Fruit fly (Drosophila melanogaster) whole organism, embryonic: ENCODE data around the gene eIF1.

Source experiments
- ATbp ChIP-seq: fragments of 200-800 bp; sonication (Bioruptor generic); optimal IDR thresholded peaks from 2 replicates; lab custom pipeline; 2017; ENCODE audit warnings: missing biosample characterization, mild to moderate bottlenecking, missing genetic modification characterization, missing genetic modification reagents
- Adf1 ChIP-seq: fragments of 200-800 bp; sonication (Bioruptor generic); IDR thresholded peaks from 2 replicates; pipeline ENCODE4 v1.3.6; 2022; ENCODE audit warnings: missing biosample characterization, missing genetic modification characterization
- Atf-2 ChIP-seq: fragments of 200-800 bp; sonication (Bioruptor generic); optimal IDR thresholded peaks from 2 replicates; lab custom pipeline; 2016; ENCODE audit warnings: missing biosample characterization, missing genetic modification characterization
- Awh ChIP-seq: fragments of 200-800 bp; sonication (Bioruptor generic); IDR thresholded peaks from 2 replicates; pipeline ENCODE4, ENCODE4 v1.3.6; 2022; ENCODE audit warnings: missing biosample characterization, missing genetic modification characterization
- Bdp1 ChIP-seq: fragments of 200-800 bp; sonication (Bioruptor generic); optimal IDR thresholded peaks from 3 replicates; lab custom pipeline; 2016; ENCODE audit warnings: missing biosample characterization, missing genetic modification characterization
- CG10267 ChIP-seq: fragments of 200-800 bp; sonication (Bioruptor generic); optimal IDR thresholded peaks from 2 replicates; lab custom pipeline; 2018; ENCODE audit warnings: missing biosample characterization, mild to moderate bottlenecking, missing genetic modification characterization, moderate library complexity
- CG10274 ChIP-seq: fragments of 200-800 bp; sonication (Bioruptor generic); optimal IDR thresholded peaks from 3 replicates; lab custom pipeline; 2017; ENCODE audit warnings: missing biosample characterization, mild to moderate bottlenecking, missing genetic modification characterization
- CG11093 ChIP-seq: fragments of 200-800 bp; sonication (Bioruptor generic); IDR thresholded peaks from 3 replicates; pipeline ENCODE4 v1.3.6; 2022; ENCODE audit warnings: missing biosample characterization, missing genetic modification characterization
- CG11247 ChIP-seq: fragments of 200-800 bp; sonication (Bioruptor generic); IDR thresholded peaks from 2 replicates; pipeline ENCODE4 v1.3.6; 2022; ENCODE audit warnings: missing biosample characterization, missing genetic modification characterization
- CG11504 ChIP-seq: fragments of 200-800 bp; sonication (Bioruptor generic); optimal IDR thresholded peaks from 3 replicates; lab custom pipeline; 2019; ENCODE audit warnings: missing biosample characterization, mild to moderate bottlenecking, missing genetic modification characterization, moderate library complexity
- CG12155 ChIP-seq: fragments of 200-800 bp; sonication (Bioruptor generic); optimal IDR thresholded peaks from 3 replicates; lab custom pipeline; 2016; ENCODE audit warnings: missing biosample characterization, missing genetic modification characterization
- CG12744 ChIP-seq: fragments of 200-800 bp; sonication (Bioruptor generic); optimal IDR thresholded peaks from 2 replicates; lab custom pipeline; 2016; ENCODE audit warnings: missing biosample characterization, missing genetic modification characterization
- CG13624 ChIP-seq: fragments of 200-800 bp; sonication (Bioruptor generic); optimal IDR thresholded peaks from 2 replicates; lab custom pipeline; 2016; ENCODE audit warnings: missing biosample characterization, missing genetic modification characterization
- CG1529 ChIP-seq: fragments of 200-800 bp; sonication (Bioruptor generic); optimal IDR thresholded peaks from 3 replicates; lab custom pipeline; 2018; ENCODE audit warnings: missing biosample characterization, missing genetic modification characterization
- CG17361 ChIP-seq: fragments of 200-800 bp; sonication (Bioruptor generic); IDR thresholded peaks from 3 replicates; pipeline ENCODE4 v1.3.6; 2022; ENCODE audit warnings: missing biosample characterization, missing genetic modification characterization
- CG31365 ChIP-seq: fragments of 200-800 bp; sonication (Bioruptor generic); optimal IDR thresholded peaks from 2 replicates; lab custom pipeline; 2018; ENCODE audit warnings: missing biosample characterization, mild to moderate bottlenecking, missing genetic modification characterization
- CG31441 ChIP-seq: fragments of 200-800 bp; sonication (Bioruptor generic); IDR thresholded peaks from 2 replicates; pipeline ENCODE4 v1.3.6; 2022; ENCODE audit warnings: missing biosample characterization, missing genetic modification characterization
- CG3281 ChIP-seq: fragments of 200-800 bp; sonication (Bioruptor generic); optimal IDR thresholded peaks from 3 replicates; lab custom pipeline; 2017; ENCODE audit warnings: missing biosample characterization, mild to moderate bottlenecking, missing genetic modification characterization
- CG8388 ChIP-seq: fragments of 200-800 bp; sonication (Bioruptor generic); optimal IDR thresholded peaks from 2 replicates; lab custom pipeline; 2019; ENCODE audit warnings: missing biosample characterization, mild to moderate bottlenecking, missing genetic modification characterization, moderate library complexity
- Camta ChIP-seq: fragments of 200-800 bp; sonication (Bioruptor generic); optimal IDR thresholded peaks from 2 replicates; lab custom pipeline; 2016; ENCODE audit warnings: missing biosample characterization, missing genetic modification characterization
- Dfd ChIP-seq, 2 experiments: fragments of >200 bp; optimal IDR thresholded peaks; 2 replicates each; lab custom pipeline; 2017; ENCODE audit warnings: missing biosample characterization in 2 of 2, missing genetic modification characterization in 2 of 2
- Drgx ChIP-seq: fragments of 200-800 bp; sonication (Bioruptor generic); IDR thresholded peaks from 2 replicates; pipeline ENCODE4 v1.3.6; 2022; ENCODE audit warnings: missing biosample characterization, missing genetic modification characterization
- Gsc ChIP-seq: fragments of 200-800 bp; sonication (Bioruptor generic); IDR thresholded peaks from 2 replicates; pipeline ENCODE4 v1.3.6; 2022; ENCODE audit warnings: missing biosample characterization, missing genetic modification characterization
- HmgD ChIP-seq: fragments of 200-800 bp; sonication (Bioruptor generic); optimal IDR thresholded peaks from 3 replicates; lab custom pipeline; 2016; ENCODE audit warnings: missing biosample characterization, missing genetic modification characterization
- Hr51 ChIP-seq, 2 experiments: fragments of 200-800 bp; sonication (Bioruptor generic); optimal IDR thresholded peaks; 2 replicates in 1 of 2; 3 replicates in 1 of 2; lab custom pipeline; 2016 to 2018; ENCODE audit warnings: missing biosample characterization in 2 of 2, missing genetic modification characterization in 2 of 2, mild to moderate bottlenecking in 1 of 2, moderate library complexity in 1 of 2
- Mad ChIP-seq: fragments of 200-800 bp; sonication (Bioruptor generic); optimal IDR thresholded peaks from 2 replicates; lab custom pipeline; 2016; ENCODE audit warnings: missing biosample characterization, missing genetic modification characterization
- Meics ChIP-seq: fragments of 200-800 bp; sonication (Bioruptor generic); optimal IDR thresholded peaks from 2 replicates; lab custom pipeline; 2017; ENCODE audit warnings: missing biosample characterization, mild to moderate bottlenecking, missing genetic modification characterization
- NfI ChIP-seq: fragments of 200-800 bp; sonication (Bioruptor generic); optimal IDR thresholded peaks from 3 replicates; lab custom pipeline; 2018; ENCODE audit warnings: missing biosample characterization, mild to moderate bottlenecking, missing genetic modification characterization, moderate library complexity
- Sin3A ChIP-seq: fragments of >200 bp; optimal IDR thresholded peaks from 2 replicates; lab custom pipeline; 2018
- ab ChIP-seq: fragments of 200-800 bp; sonication (Bioruptor generic); optimal IDR thresholded peaks from 2 replicates; lab custom pipeline; 2016; ENCODE audit warnings: missing biosample characterization, missing genetic modification characterization
- ase ChIP-seq: fragments of 200-800 bp; sonication (Bioruptor generic); IDR thresholded peaks from 3 replicates; pipeline ENCODE4 v1.3.6; 2022; ENCODE audit warnings: missing biosample characterization, missing genetic modification characterization
- cas ChIP-seq: fragments of 200-800 bp; sonication (Bioruptor generic); IDR thresholded peaks from 2 replicates; pipeline ENCODE4 v1.3.6; 2022; ENCODE audit warnings: missing biosample characterization, missing genetic modification characterization
- crc ChIP-seq: fragments of 200-800 bp; sonication (Bioruptor generic); optimal IDR thresholded peaks from 2 replicates; lab custom pipeline; 2016; ENCODE audit warnings: missing biosample characterization, missing genetic modification characterization
- disco-r ChIP-seq: fragments of 200-800 bp; sonication (Bioruptor generic); optimal IDR thresholded peaks from 2 replicates; lab custom pipeline; 2016; ENCODE audit warnings: missing biosample characterization, missing genetic modification characterization
- dmrt11E ChIP-seq: fragments of 200-800 bp; sonication (Bioruptor generic); optimal IDR thresholded peaks from 3 replicates; lab custom pipeline; 2018; ENCODE audit warnings: missing biosample characterization, mild to moderate bottlenecking, missing genetic modification characterization, moderate library complexity
- dpn ChIP-seq, 2 experiments: fragments of 200-800 bp; sonication (Bioruptor generic); optimal IDR thresholded peaks; 3 replicates each; lab custom pipeline; 2016; ENCODE audit warnings: missing biosample characterization in 2 of 2, missing genetic modification characterization in 2 of 2
- ems ChIP-seq: fragments of 200-800 bp; sonication (Bioruptor generic); optimal IDR thresholded peaks from 3 replicates; lab custom pipeline; 2016; ENCODE audit warnings: missing biosample characterization, missing genetic modification characterization
- fd102C ChIP-seq: fragments of 200-800 bp; sonication (Bioruptor generic); optimal IDR thresholded peaks from 2 replicates; lab custom pipeline; 2018; ENCODE audit warnings: missing biosample characterization, mild to moderate bottlenecking, missing genetic modification characterization, moderate library complexity
- gcm2 ChIP-seq: fragments of 200-800 bp; sonication (Bioruptor generic); optimal IDR thresholded peaks from 2 replicates; lab custom pipeline; 2016; ENCODE audit warnings: missing biosample characterization, missing genetic modification characterization
- gem ChIP-seq: fragments of 200-800 bp; sonication (Bioruptor generic); optimal IDR thresholded peaks from 2 replicates; lab custom pipeline; 2019; ENCODE audit warnings: missing biosample characterization, mild to moderate bottlenecking, missing genetic modification characterization, moderate library complexity
- grn ChIP-seq: fragments of 200-800 bp; sonication (Bioruptor generic); optimal IDR thresholded peaks from 3 replicates; lab custom pipeline; 2017; ENCODE audit warnings: missing biosample characterization, missing genetic modification characterization
- ken ChIP-seq: fragments of 200-800 bp; sonication (Bioruptor generic); IDR thresholded peaks from 3 replicates; pipeline ENCODE4 v1.3.6; 2022; ENCODE audit warnings: missing biosample characterization, missing genetic modification characterization
- maf-S ChIP-seq: fragments of 200-800 bp; sonication (Bioruptor generic); optimal IDR thresholded peaks from 2 replicates; lab custom pipeline; 2016; ENCODE audit warnings: missing biosample characterization, missing genetic modification characterization
- otp ChIP-seq: fragments of 200-800 bp; sonication (Bioruptor generic); IDR thresholded peaks from 3 replicates; pipeline ENCODE4, ENCODE4 v1.3.6; 2022; ENCODE audit warnings: missing biosample characterization, missing genetic modification characterization
- prd ChIP-seq, 3 experiments: fragments of >200 bp in 2 of 3; fragments of 200-800 bp in 1 of 3; sonication (Bioruptor generic) in 1 of 3; optimal IDR thresholded peaks in 2 of 3; IDR thresholded peaks in 1 of 3; 2 replicates in 2 of 3; 3 replicates in 1 of 3; pipeline versions ENCODE4 v1.3.6 to Lab custom; 2017 to 2022; ENCODE audit warnings: missing biosample characterization in 1 of 3, missing genetic modification characterization in 1 of 3
- pzg ChIP-seq: fragments of 200-800 bp; sonication (Bioruptor generic); optimal IDR thresholded peaks from 3 replicates; lab custom pipeline; 2018; ENCODE audit warnings: missing biosample characterization, mild to moderate bottlenecking, missing genetic modification characterization, moderate library complexity
- sd ChIP-seq: fragments of 200-800 bp; sonication (Bioruptor generic); optimal IDR thresholded peaks from 3 replicates; lab custom pipeline; 2018; ENCODE audit warnings: missing biosample characterization, mild to moderate bottlenecking, missing genetic modification characterization, moderate library complexity
- sug ChIP-seq: fragments of 200-800 bp; optimal IDR thresholded peaks from 2 replicates; lab custom pipeline; 2019; ENCODE audit warnings: missing biosample characterization, mild to moderate bottlenecking, missing genetic modification characterization, moderate library complexity
- z ChIP-seq: fragments of 200-800 bp; sonication (Bioruptor generic); IDR thresholded peaks from 3 replicates; pipeline ENCODE4 v1.3.6; 2022; ENCODE audit warnings: missing biosample characterization, missing genetic modification characterization

Gene eIF1

DNA sequence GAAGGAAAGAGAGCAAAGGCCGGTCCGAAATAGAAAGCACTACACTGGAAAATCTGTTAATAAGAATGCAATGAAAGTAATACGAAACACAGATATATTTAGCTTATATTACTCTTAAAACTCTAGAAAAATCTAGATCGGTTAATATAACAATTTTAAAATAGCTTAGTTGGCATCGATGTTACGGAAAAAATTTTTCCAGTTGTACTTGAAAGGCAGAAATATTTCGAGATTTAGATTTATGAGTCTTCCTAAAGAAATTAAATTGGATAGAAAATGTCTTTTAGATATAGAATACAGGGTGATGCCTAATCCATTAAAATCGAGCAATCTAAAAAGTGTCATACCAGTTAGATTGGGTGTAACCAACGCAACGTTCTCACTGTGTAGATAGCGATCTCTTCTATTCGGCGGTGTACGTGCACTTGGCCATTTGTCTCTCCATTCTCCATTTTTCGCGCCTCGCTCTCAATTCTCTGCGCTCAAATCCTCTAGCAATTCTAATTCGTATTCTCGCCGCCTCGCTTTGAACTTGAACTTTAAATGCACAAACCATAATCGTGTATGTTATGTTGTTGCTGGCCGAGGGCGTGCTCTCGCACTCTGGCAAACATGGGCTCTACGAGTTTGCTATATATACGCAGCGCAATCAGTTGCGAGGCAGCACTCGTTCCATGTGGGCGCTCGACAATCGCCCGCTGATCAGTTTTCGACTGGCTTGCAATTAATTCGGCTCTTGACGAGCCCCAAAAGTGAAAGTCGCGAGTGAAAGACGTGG is 27.0 kb downstream of the eIF1 start (continued):
- TF ChIP-seq sd (tag; lab: Kevin White, UChicago) (peak; percentile 83), fd102C (peak; percentile 10), ATbp (GFP tag; lab: Kevin White, UChicago) (peak; percentile 89), CG10274 (GFP tag; lab: Kevin White, UChicago) (peak; percentile 84), dpn (GFP tag; optimal IDR thresholded peaks at IDR 0.05; lab: Kevin White, UChicago) (peak; percentile 95 to 96), Camta (GFP tag; lab: Kevin White, UChicago) (peak; percentile 96), crc (peak; percentile 92), CG8388 (peak; percentile 93), Sin3A (no peak), gem (tag; lab: Kevin White, UChicago) (peak; percentile 97), sug (peak; percentile 92), CG12744 (GFP tag; lab: Kevin White, UChicago) (peak; percentile 92), pzg (GFP tag; lab: Kevin White, UChicago) (no peak), gcm2 (GFP tag; lab: Kevin White, UChicago) (peak; percentile 90), CG17361 (GFP tag; lab: Robert Waterston, UW) (peak; percentile 99), ems (peak; percentile 94), Atf-2 (peak; percentile 97), Mad (GFP tag; lab: Kevin White, UChicago) (peak; percentile 92), maf-S (GFP tag; lab: Kevin White, UChicago) (peak; percentile 90), disco-r (GFP tag; lab: Kevin White, UChicago) (peak; percentile 94), CG1529 (peak; percentile 97), z (no peak), prd (optimal IDR thresholded peaks at IDR 0.05; lab: Kevin White, UChicago) (no peak), prd (GFP tag; IDR thresholded peaks at IDR 0.05; lab: Robert Waterston, UW) (peak; percentile 93), Gsc (GFP tag; lab: Robert Waterston, UW) (peak; percentile 59), dmrt11E (peak; percentile 93), grn (GFP tag; lab: Kevin White, UChicago) (peak; percentile 99), Awh (GFP tag; lab: Robert Waterston, UW) (peak; percentile 41; the same call in 1 of the 2 replicates), CG11093 (GFP tag; lab: Robert Waterston, UW) (peak; percentile 88), CG31441 (GFP tag; lab: Robert Waterston, UW) (peak; percentile 96), CG10267 (peak; percentile 89), Hr51 (GFP tag; optimal IDR thresholded peaks at IDR 0.05; lab: Kevin White, UChicago) (peak; percentile 92 to 95), CG31365 (tag; lab: Kevin White, UChicago) (peak; percentile 17), CG13624 (GFP tag; lab: Kevin White, UChicago) (peak; percentile 95), ab (peak; percentile 92), ken (GFP tag; lab: Robert Waterston, UW) (peak; percentile 71; the same call in 2 of the 3 replicates), CG11504 (tag; lab: Kevin White, UChicago) (peak; percentile 95), CG3281 (peak; percentile 95), Adf1 (peak; percentile 33), Meics (GFP tag; lab: Kevin White, UChicago) (peak; percentile 95), CG12155 (GFP tag; lab: Kevin White, UChicago) (peak; percentile 89), CG11247 (GFP tag; lab: Robert Waterston, UW) (peak; percentile 77), otp (GFP tag; lab: Robert Waterston, UW) (peak; percentile 77), Dfd (GFP tag; optimal IDR thresholded peaks at IDR 0.05; lab: Kevin White, UChicago) (peak in 1 of 2 experiments; percentile 78), NfI (peak; percentile 93), HmgD (GFP tag; lab: Kevin White, UChicago) (peak; percentile 74), ase (no peak; the same call in 1 of the 3 replicates), Bdp1 (GFP tag; lab: Kevin White, UChicago) (peak; percentile 87), Drgx (peak; percentile 80), cas (GFP tag; lab: Robert Waterston, UW) (0 out of 2 replicates have a peak, but pooled peaks have one; percentile 29)
